Worm (Caenorhabditis elegans) whole organism, young adult: ENCODE measurements around the gene ent-2.

ENCODE experiments used
- B0019.2 ChIP-seq: fragments of 200-800 bp; sonication (Bioruptor generic); conservative IDR thresholded peaks from 2 replicates; pipeline ENCODE4 v1.3.6; 2022; ENCODE audit warnings: missing genetic modification reagents, missing genetic modification characterization, missing compliant biosample characterization
- C17E4.6 ChIP-seq: fragments of 200-800 bp; sonication (Bioruptor generic); IDR thresholded peaks from 2 replicates; pipeline ENCODE4 v1.3.6; 2022; ENCODE audit warnings: missing genetic modification reagents, missing genetic modification characterization, missing compliant biosample characterization
- D2030.7 ChIP-seq: fragments of 200-800 bp; sonication (Bioruptor generic); IDR thresholded peaks from 2 replicates; pipeline ENCODE4 v1.3.6; 2022; ENCODE audit warnings: missing genetic modification reagents, missing genetic modification characterization, missing compliant biosample characterization
- F33H1.4 ChIP-seq: fragments of 200-800 bp; sonication (Bioruptor generic); IDR thresholded peaks from 2 replicates; pipeline ENCODE4 v1.3.6; 2022; ENCODE audit warnings: missing genetic modification reagents, missing genetic modification characterization, missing compliant biosample characterization
- F49E8.2 ChIP-seq: sonication (generic microtip); optimal IDR thresholded peaks from 3 replicates; lab custom pipeline; 2017; ENCODE audit warnings: missing genetic modification characterization, mild to moderate bottlenecking, missing compliant biosample characterization, antibody characterized with exemption, moderate library complexity; ENCODE audit not compliant: insufficient read depth
- F57A8.1 ChIP-seq: fragments of 200-800 bp; sonication (Bioruptor generic); optimal IDR thresholded peaks from 2 replicates; lab custom pipeline; 2018; ENCODE audit warnings: mild to moderate bottlenecking, missing genetic modification characterization, moderate library complexity, missing compliant biosample characterization
- Y53G8AR.9 ChIP-seq: fragments of 200-800 bp; sonication (Bioruptor generic); conservative IDR thresholded peaks from 2 replicates; pipeline ENCODE4 v1.3.6; 2022; ENCODE audit warnings: missing genetic modification reagents, missing genetic modification characterization, missing compliant biosample characterization
- Y56A3A.18 ChIP-seq: fragments of 200-800 bp; sonication (Bioruptor generic); IDR thresholded peaks from 2 replicates; pipeline ENCODE4 v1.3.6; 2022; ENCODE audit warnings: missing genetic modification reagents, missing genetic modification characterization, missing compliant biosample characterization
- Y95B8A.8 ChIP-seq: fragments of 200-800 bp; sonication (Bioruptor generic); IDR thresholded peaks from 2 replicates; pipeline ENCODE4 v1.3.6; 2022; ENCODE audit warnings: missing genetic modification reagents, missing genetic modification characterization, missing compliant biosample characterization
- attf-6 ChIP-seq: fragments of 200-800 bp; sonication (Bioruptor generic); IDR thresholded peaks from 2 replicates; pipeline ENCODE4 v1.3.6; 2022; ENCODE audit warnings: missing genetic modification reagents, missing genetic modification characterization, missing compliant biosample characterization
- bed-2 ChIP-seq: fragments of 200-800 bp; sonication (Bioruptor generic); IDR thresholded peaks from 2 replicates; pipeline ENCODE4 v1.3.6; 2022; ENCODE audit warnings: missing genetic modification reagents, missing genetic modification characterization, missing compliant biosample characterization
- ccch-3 ChIP-seq: fragments of 200-800 bp; sonication (Bioruptor generic); optimal IDR thresholded peaks from 2 replicates; lab custom pipeline; 2018; ENCODE audit warnings: mild to moderate bottlenecking, missing genetic modification characterization, missing compliant biosample characterization
- cebp-1 ChIP-seq, 2 experiments: fragments of 200-800 bp in 1 of 2; sonication (Bioruptor generic) in 1 of 2; sonication (generic microtip) in 1 of 2; IDR thresholded peaks in 1 of 2; optimal IDR thresholded peaks in 1 of 2; 2 replicates each; pipeline versions ENCODE4 v1.3.6 to Lab custom; 2017 to 2022; ENCODE audit warnings: missing compliant biosample characterization in 2 of 2, missing genetic modification characterization in 2 of 2, mild to moderate bottlenecking in 1 of 2, missing genetic modification reagents in 1 of 2, moderate library complexity in 1 of 2
- cebp-2 ChIP-seq: fragments of 200-800 bp; sonication (Bioruptor generic); IDR thresholded peaks from 2 replicates; pipeline ENCODE4 v1.3.6; 2022; ENCODE audit warnings: missing genetic modification characterization, missing compliant biosample characterization
- ceh-100 ChIP-seq: fragments of 200-800 bp; sonication (Bioruptor generic); IDR thresholded peaks from 2 replicates; pipeline ENCODE4 v1.3.6; 2022; ENCODE audit warnings: missing genetic modification reagents, missing genetic modification characterization, missing compliant biosample characterization
- ceh-40 ChIP-seq: fragments of 200-800 bp; sonication (Bioruptor generic); IDR thresholded peaks from 2 replicates; pipeline ENCODE4 v1.3.6; 2022; ENCODE audit warnings: missing genetic modification characterization, missing compliant biosample characterization
- ceh-58 ChIP-seq: fragments of 200-800 bp; sonication (Bioruptor generic); IDR thresholded peaks from 2 replicates; pipeline ENCODE4 v1.3.6; 2022; ENCODE audit warnings: missing genetic modification characterization, missing compliant biosample characterization
- die-1 ChIP-seq: sonication (generic microtip); optimal IDR thresholded peaks from 2 replicates; lab custom pipeline; 2016; ENCODE audit warnings: missing genotype, mild to moderate bottlenecking, missing genetic modification characterization, missing compliant biosample characterization
- dpl-1 ChIP-seq: fragments of 150-350 bp; optimal IDR thresholded peaks from 2 replicates; lab custom pipeline; 2014; ENCODE audit warnings: missing biosample characterization, missing genetic modification reagents, missing genetic modification characterization
- efl-1 ChIP-seq: fragments of 150-350 bp; optimal IDR thresholded peaks from 2 replicates; lab custom pipeline; 2014; ENCODE audit warnings: missing biosample characterization, missing genetic modification reagents, missing genetic modification characterization
- egl-18 ChIP-seq: fragments of 200-800 bp; sonication (Bioruptor generic); IDR thresholded peaks from 2 replicates; pipeline ENCODE4 v1.3.6; 2022; ENCODE audit warnings: missing genetic modification reagents, missing genetic modification characterization, missing compliant biosample characterization
- egl-44 ChIP-seq: fragments of 200-800 bp; sonication (Bioruptor generic); IDR thresholded peaks from 2 replicates; pipeline ENCODE4 v1.3.6; 2022; ENCODE audit warnings: missing genetic modification reagents, missing genetic modification characterization, missing compliant biosample characterization
- egrh-3 ChIP-seq: fragments of 200-800 bp; sonication (Bioruptor generic); IDR thresholded peaks from 2 replicates; pipeline ENCODE4 v1.3.6; 2022; ENCODE audit warnings: missing genetic modification reagents, missing genetic modification characterization, missing compliant biosample characterization
- ets-4 ChIP-seq: fragments of 200-800 bp; sonication (Bioruptor generic); optimal IDR thresholded peaks from 2 replicates; lab custom pipeline; 2018; ENCODE audit warnings: mild to moderate bottlenecking, missing genetic modification characterization, missing compliant biosample characterization
- fkh-3 ChIP-seq: sonication (generic microtip); optimal IDR thresholded peaks from 2 replicates; lab custom pipeline; 2016; ENCODE audit warnings: mild to moderate bottlenecking, missing genetic modification characterization, missing compliant biosample characterization
- hlh-12 ChIP-seq: sonication (generic microtip); optimal IDR thresholded peaks from 2 replicates; lab custom pipeline; 2016; ENCODE audit warnings: missing genetic modification characterization, missing compliant biosample characterization
- hlh-26 ChIP-seq: fragments of 200-800 bp; sonication (Bioruptor generic); conservative IDR thresholded peaks from 2 replicates; pipeline ENCODE4 v1.3.6; 2022; ENCODE audit warnings: missing genetic modification reagents, missing genetic modification characterization, missing compliant biosample characterization
- hmg-20 ChIP-seq: fragments of 200-800 bp; sonication (Bioruptor generic); IDR thresholded peaks from 2 replicates; pipeline ENCODE4 v1.3.6; 2022; ENCODE audit warnings: missing genetic modification reagents, missing genetic modification characterization, missing compliant biosample characterization
- let-526 ChIP-seq: fragments of 200-800 bp; sonication (Bioruptor generic); IDR thresholded peaks from 2 replicates; pipeline ENCODE4 v1.3.6; 2022; ENCODE audit warnings: missing genetic modification reagents, missing genetic modification characterization, missing compliant biosample characterization
- let-607 ChIP-seq, 2 experiments: fragments of 200-800 bp in 1 of 2; sonication (Bioruptor generic) in 1 of 2; sonication (generic microtip) in 1 of 2; optimal IDR thresholded peaks; 2 replicates each; lab custom pipeline; 2016 to 2018; ENCODE audit warnings: mild to moderate bottlenecking in 2 of 2, missing compliant biosample characterization in 2 of 2, missing genetic modification characterization in 2 of 2, moderate library complexity in 2 of 2, missing genotype in 1 of 2
- lin-26 ChIP-seq: fragments of 200-800 bp; sonication (Bioruptor generic); IDR thresholded peaks from 2 replicates; pipeline ENCODE4 v1.3.6; 2022; ENCODE audit warnings: missing genetic modification reagents, missing genetic modification characterization, missing compliant biosample characterization
- madf-10 ChIP-seq: sonication (generic microtip); optimal IDR thresholded peaks from 2 replicates; lab custom pipeline; 2016; ENCODE audit warnings: mild to moderate bottlenecking, missing genetic modification characterization, missing compliant biosample characterization
- madf-6 ChIP-seq: fragments of 200-800 bp; sonication (Bioruptor generic); IDR thresholded peaks from 2 replicates; pipeline ENCODE4 v1.3.6; 2022; ENCODE audit warnings: missing genetic modification reagents, missing genetic modification characterization, missing compliant biosample characterization
- mel-28 ChIP-seq: sonication (generic microtip); optimal IDR thresholded peaks from 2 replicates; lab custom pipeline; 2016; ENCODE audit warnings: borderline replicate concordance, mild to moderate bottlenecking, missing genetic modification characterization, missing compliant biosample characterization
- nfya-1 ChIP-seq: sonication (generic microtip); optimal IDR thresholded peaks from 2 replicates; lab custom pipeline; 2017; ENCODE audit warnings: antibody characterized with exemption, missing compliant biosample characterization, missing genetic modification characterization, borderline replicate concordance; ENCODE audit not compliant: insufficient read depth
- nfyb-1 ChIP-seq: fragments of 200-800 bp; sonication (Bioruptor generic); IDR thresholded peaks from 2 replicates; pipeline ENCODE4 v1.3.6; 2022; ENCODE audit warnings: missing genetic modification reagents, missing genetic modification characterization, missing compliant biosample characterization
- nhr-120 ChIP-seq: fragments of 200-800 bp; sonication (Bioruptor generic); IDR thresholded peaks from 2 replicates; pipeline ENCODE4 v1.3.6; 2022; ENCODE audit warnings: missing genetic modification characterization, missing compliant biosample characterization
- nhr-179 ChIP-seq: sonication (generic microtip); optimal IDR thresholded peaks from 2 replicates; lab custom pipeline; 2016; ENCODE audit warnings: mild to moderate bottlenecking, missing genetic modification characterization, missing compliant biosample characterization
- nhr-90 ChIP-seq: sonication (generic microtip); optimal IDR thresholded peaks from 2 replicates; lab custom pipeline; 2016; ENCODE audit warnings: missing genotype, mild to moderate bottlenecking, missing genetic modification characterization, missing compliant biosample characterization
- rpc-1 ChIP-seq, 2 experiments: fragments of 150-350 bp in 1 of 2; sonication (generic microtip) in 1 of 2; optimal IDR thresholded peaks; 2 replicates each; lab custom pipeline; 2014 to 2018; ENCODE audit warnings: missing biosample characterization in 1 of 2, missing genetic modification characterization in 1 of 2, missing genetic modification reagents in 1 of 2, missing genotype in 1 of 2
- sea-2 ChIP-seq: fragments of 200-800 bp; sonication (Bioruptor generic); IDR thresholded peaks from 2 replicates; pipeline ENCODE4 v1.3.6; 2022; ENCODE audit warnings: missing genetic modification characterization, missing compliant biosample characterization
- snpc-1.3 ChIP-seq: sonication (generic microtip); optimal IDR thresholded peaks from 2 replicates; lab custom pipeline; 2017; ENCODE audit warnings: missing genetic modification characterization, mild to moderate bottlenecking, missing compliant biosample characterization, antibody characterized with exemption, moderate library complexity, missing genotype, missing genetic modification reagents; ENCODE audit not compliant: insufficient read depth
- sptf-2 ChIP-seq: fragments of 200-800 bp; sonication (Bioruptor generic); optimal IDR thresholded peaks from 2 replicates; lab custom pipeline; 2018; ENCODE audit warnings: mild to moderate bottlenecking, missing genetic modification characterization, missing compliant biosample characterization
- tbx-9 ChIP-seq: sonication (generic microtip); optimal IDR thresholded peaks from 2 replicates; lab custom pipeline; 2016; ENCODE audit warnings: borderline replicate concordance, missing genetic modification characterization, inconsistent platforms, missing compliant biosample characterization
- zfh-2 ChIP-seq: fragments of 200-800 bp; sonication (Bioruptor generic); conservative IDR thresholded peaks from 2 replicates; pipeline ENCODE4 v1.3.6; 2022; ENCODE audit warnings: missing genetic modification reagents, missing genetic modification characterization, missing compliant biosample characterization
- zim-3 ChIP-seq: sonication (generic microtip); optimal IDR thresholded peaks from 2 replicates; lab custom pipeline; 2017; ENCODE audit warnings: mild to moderate bottlenecking, missing genetic modification characterization, moderate library complexity, missing compliant biosample characterization
- ztf-18 ChIP-seq: sonication (generic microtip); optimal IDR thresholded peaks from 2 replicates; lab custom pipeline; 2016; ENCODE audit warnings: missing genotype, mild to moderate bottlenecking, missing genetic modification characterization, missing compliant biosample characterization

Gene ent-2

ce11 chrX:15606585-15607276 lies 5.9 kb downstream of the ent-2 start, which contains the start of gene rab-14 (continued):
- TF ChIP-seq rpc-1 (optimal IDR thresholded peaks at IDR 0.05; lab: Kevin White, UChicago), result no peak
- TF ChIP-seq rpc-1 (tag; optimal IDR thresholded peaks at IDR 0.05; lab: Kevin White, UChicago), result no peak
- no peak for TF ChIP-seq ccch-3
- TF ChIP-seq egl-18, result no peak
- TF ChIP-seq dpl-1 (GFP tag; lab: Kevin White, UChicago), result no peak
- TF ChIP-seq zfh-2 (GFP tag; lab: Robert Waterston, UW), result peak; percentile 93
- no peak for TF ChIP-seq ceh-58 (GFP tag; lab: Robert Waterston, UW)
- TF ChIP-seq nhr-179 (tag; lab: Kevin White, UChicago), result no peak
- TF ChIP-seq egrh-3, result no peak
- no peak for TF ChIP-seq attf-6 (GFP tag; lab: Robert Waterston, UW)
- no peak for TF ChIP-seq nfya-1
- no peak for TF ChIP-seq nhr-120 (GFP tag; lab: Robert Waterston, UW)
- TF ChIP-seq nfyb-1, result peak; percentile 80
- TF ChIP-seq tbx-9 (tag; lab: Kevin White, UChicago), result no peak
- no peak for TF ChIP-seq sea-2 (GFP tag; lab: Robert Waterston, UW)
- no peak for TF ChIP-seq hlh-12 (tag; lab: Kevin White, UChicago)
- no peak for TF ChIP-seq madf-10
- no peak for TF ChIP-seq D2030.7 (GFP tag; lab: Robert Waterston, UW)
- TF ChIP-seq B0019.2 (GFP tag; lab: Robert Waterston, UW), result no peak
- TF ChIP-seq ceh-40 (GFP tag; lab: Robert Waterston, UW), result no peak
- TF ChIP-seq Y53G8AR.9 (GFP tag; lab: Robert Waterston, UW), result no peak
- no peak for TF ChIP-seq Y56A3A.18
- TF ChIP-seq snpc-1.3 (tag; lab: Kevin White, UChicago), result no peak
- no peak for TF ChIP-seq F57A8.1 (GFP tag; lab: Kevin White, UChicago)
- no peak for TF ChIP-seq F33H1.4 (GFP tag; lab: Robert Waterston, UW)
- no peak for TF ChIP-seq hlh-26 (GFP tag; lab: Robert Waterston, UW)
- TF ChIP-seq efl-1 (GFP tag; lab: Kevin White, UChicago), result no peak
- no peak for TF ChIP-seq lin-26 (GFP tag; lab: Robert Waterston, UW)
- TF ChIP-seq egl-44 (GFP tag; lab: Robert Waterston, UW), result no peak
- no peak for TF ChIP-seq nhr-90 (tag; lab: Kevin White, UChicago)
- no peak for TF ChIP-seq sptf-2 (GFP tag; lab: Kevin White, UChicago)
- TF ChIP-seq madf-6 (GFP tag; lab: Robert Waterston, UW), result 0 out of 2 replicates have a peak, but pooled peaks have one; percentile 21
- no peak for TF ChIP-seq mel-28 (tag; lab: Kevin White, UChicago)
- no peak for TF ChIP-seq cebp-2 (GFP tag; lab: Robert Waterston, UW)
- no peak for TF ChIP-seq C17E4.6 (GFP tag; lab: Robert Waterston, UW)
- no peak for TF ChIP-seq bed-2 (GFP tag; lab: Robert Waterston, UW)
- peak; percentile 82 for TF ChIP-seq cebp-1 (GFP tag; IDR thresholded peaks at IDR 0.05; lab: Robert Waterston, UW)
- TF ChIP-seq cebp-1 (tag; optimal IDR thresholded peaks at IDR 0.05; lab: Kevin White, UChicago), result no peak
- peak; percentile 20; the same call in 1 of the 2 replicates for TF ChIP-seq hmg-20 (GFP tag; lab: Robert Waterston, UW)
- no peak for TF ChIP-seq F49E8.2 (tag; lab: Kevin White, UChicago)
- TF ChIP-seq ztf-18 (tag; lab: Kevin White, UChicago), result no peak
- no peak for TF ChIP-seq ceh-100 (GFP tag; lab: Robert Waterston, UW)
- no peak for TF ChIP-seq let-607 (tag; optimal IDR thresholded peaks at IDR 0.05; lab: Kevin White, UChicago)
- TF ChIP-seq die-1 (tag; lab: Kevin White, UChicago), result no peak
- TF ChIP-seq Y95B8A.8 (GFP tag; lab: Robert Waterston, UW), result no peak
- TF ChIP-seq ets-4 (GFP tag; lab: Kevin White, UChicago), result no peak
- TF ChIP-seq fkh-3, result no peak
- TF ChIP-seq let-526 (GFP tag; lab: Robert Waterston, UW), result peak; percentile 49; the same call in 1 of the 2 replicates
- TF ChIP-seq zim-3 (tag; lab: Kevin White, UChicago), result no peak
